Fruit fly (Drosophila melanogaster): Measurements from ENCODE around the gene Spn28F.
A peak's percentile ranks its signal among the peaks of the same experiment; 100 is the strongest.

Spn28F gene

DNA sequence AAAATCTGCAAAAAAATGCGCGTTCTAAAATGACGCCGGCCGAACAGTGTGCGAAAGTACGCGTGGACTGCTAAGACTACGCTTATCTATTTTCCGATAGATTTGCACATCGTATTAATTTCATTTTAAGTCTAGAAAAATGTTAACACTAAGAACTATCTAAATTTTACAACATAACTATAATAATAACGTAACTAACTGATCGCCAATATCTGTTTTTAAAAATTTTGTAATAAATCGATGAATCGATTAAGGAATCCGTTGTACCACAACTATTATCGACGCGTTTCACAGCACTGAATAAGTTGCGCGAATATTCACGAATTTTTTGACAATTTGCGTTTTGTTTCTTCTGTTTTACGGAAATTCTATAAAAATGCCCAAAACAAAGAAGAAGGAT lies 30.5 kb downstream of the Spn28F start, which contains the start of gene Ssb-c31a (continued):
- no peak for TF ChIP-seq run (tag; optimal IDR thresholded peaks at IDR 0.05)
- no peak for TF ChIP-seq Dfd (GFP tag; optimal IDR thresholded peaks at IDR 0.05)
- TF ChIP-seq gcm (GFP tag; optimal IDR thresholded peaks at IDR 0.05): no peak
- TF ChIP-seq CG6272 (GFP tag; IDR thresholded peaks at IDR 0.05): no peak
- TF ChIP-seq CG31441 (GFP tag; IDR thresholded peaks at IDR 0.05): 0 out of 2 replicates have a peak, but pooled peaks have one; percentile 32
- TF ChIP-seq Meics (GFP tag; optimal IDR thresholded peaks at IDR 0.05): peak; percentile 30
- no peak for TF ChIP-seq CG17568 (GFP tag; optimal IDR thresholded peaks at IDR 0.05)
- no peak for TF ChIP-seq Bdp1 (GFP tag; optimal IDR thresholded peaks at IDR 0.05)
- no peak for TF ChIP-seq Oaz (GFP tag; IDR thresholded peaks at IDR 0.05)
- no peak for TF ChIP-seq C15 (GFP tag; IDR thresholded peaks at IDR 0.05)
- no peak for TF ChIP-seq CG32772 (GFP tag; IDR thresholded peaks at IDR 0.05)
- TF ChIP-seq CG31388 (GFP tag; optimal IDR thresholded peaks at IDR 0.05): no peak
- no peak for TF ChIP-seq CG14050 (GFP tag; IDR thresholded peaks at IDR 0.05)
- TF ChIP-seq pnt (GFP tag; optimal IDR thresholded peaks at IDR 0.05): no peak
- TF ChIP-seq D19B (GFP tag; optimal IDR thresholded peaks at IDR 0.05): no peak
- TF ChIP-seq CG17328 (GFP tag; IDR thresholded peaks at IDR 0.05): peak; percentile 28; the same call in 1 of the 2 replicates
- TF ChIP-seq Myb (GFP tag; optimal IDR thresholded peaks at IDR 0.05): peak; percentile 35
- TF ChIP-seq CG1024 (GFP tag; IDR thresholded peaks at IDR 0.05): no peak
- TF ChIP-seq CG11560 (tag; IDR thresholded peaks at IDR 0.05): no peak
- TF ChIP-seq CG6683 (GFP tag; optimal IDR thresholded peaks at IDR 0.05): no peak
- TF ChIP-seq Six4 (GFP tag; optimal IDR thresholded peaks at IDR 0.05): peak; percentile 14
- TF ChIP-seq twi (tag; optimal IDR thresholded peaks at IDR 0.05): peak; percentile 46
- peak; percentile 66 for TF ChIP-seq Bgb (GFP tag; IDR thresholded peaks at IDR 0.05; ENCODE audit: partially characterized antibody)
- peak; percentile 64 for TF ChIP-seq CG34376 (GFP tag; optimal IDR thresholded peaks at IDR 0.05)
- TF ChIP-seq nerfin-1 (tag; optimal IDR thresholded peaks at IDR 0.05): peak; percentile 47
- no peak for TF ChIP-seq stc (GFP tag; IDR thresholded peaks at IDR 0.05)
- no peak for TF ChIP-seq psq (GFP tag; optimal IDR thresholded peaks at IDR 0.05)
- no peak for TF ChIP-seq sim (GFP tag; IDR thresholded peaks at IDR 0.05)
- peak; percentile 52 for TF ChIP-seq chn (GFP tag; optimal IDR thresholded peaks at IDR 0.05)
- TF ChIP-seq CG12155 (GFP tag; optimal IDR thresholded peaks at IDR 0.05): peak; percentile 56
- peak; percentile 58 for TF ChIP-seq CG18262 (tag; optimal IDR thresholded peaks at IDR 0.05)
- TF ChIP-seq Dip3 (GFP tag; optimal IDR thresholded peaks at IDR 0.05): peak; percentile 44
- no peak for TF ChIP-seq dimm (GFP tag; IDR thresholded peaks at IDR 0.05)
- TF ChIP-seq CG8359 (GFP tag; optimal IDR thresholded peaks at IDR 0.05; ENCODE audit: borderline replicate concordance): no peak
- TF ChIP-seq maf-S (GFP tag; optimal IDR thresholded peaks at IDR 0.05): peak; percentile 51
- no peak for TF ChIP-seq CG10959 (GFP tag; IDR thresholded peaks at IDR 0.05)
- peak; percentile 99 for TF ChIP-seq CG10267 (tag; optimal IDR thresholded peaks at IDR 0.05)
- TF ChIP-seq CkIIα-i1 (GFP tag; IDR thresholded peaks at IDR 0.05): no peak
- no peak for TF ChIP-seq gt (GFP tag; IDR thresholded peaks at IDR 0.05)
- TF ChIP-seq unpg (GFP tag; optimal IDR thresholded peaks at IDR 0.05): peak; percentile 38
- no peak for TF ChIP-seq CG1832 (GFP tag; optimal IDR thresholded peaks at IDR 0.05)
- TF ChIP-seq E2f2 (GFP tag; IDR thresholded peaks at IDR 0.05): peak; percentile 82
- TF ChIP-seq danr (GFP tag; IDR thresholded peaks at IDR 0.05): no peak
- TF ChIP-seq oc (tag; optimal IDR thresholded peaks at IDR 0.05): no peak
- no peak for TF ChIP-seq CG8944 (GFP tag; optimal IDR thresholded peaks at IDR 0.05)
- no peak for TF ChIP-seq eve (GFP tag; optimal IDR thresholded peaks at IDR 0.05)
- TF ChIP-seq vnd (GFP tag; IDR thresholded peaks at IDR 0.05; ENCODE audit: partially characterized antibody): peak; percentile 70
- peak; percentile 88 for TF ChIP-seq onecut (GFP tag; IDR thresholded peaks at IDR 0.05)
- TF ChIP-seq mam (GFP tag; optimal IDR thresholded peaks at IDR 0.05): peak; percentile 69
- TF ChIP-seq CG6813 (GFP tag; optimal IDR thresholded peaks at IDR 0.05): no peak
- TF ChIP-seq cwo (GFP tag; optimal IDR thresholded peaks at IDR 0.05): peak; percentile 20
- TF ChIP-seq Lim3 (GFP tag; IDR thresholded peaks at IDR 0.05): no peak
